Worm (Caenorhabditis elegans): ENCODE data around the gene vps-2.

DNA sequence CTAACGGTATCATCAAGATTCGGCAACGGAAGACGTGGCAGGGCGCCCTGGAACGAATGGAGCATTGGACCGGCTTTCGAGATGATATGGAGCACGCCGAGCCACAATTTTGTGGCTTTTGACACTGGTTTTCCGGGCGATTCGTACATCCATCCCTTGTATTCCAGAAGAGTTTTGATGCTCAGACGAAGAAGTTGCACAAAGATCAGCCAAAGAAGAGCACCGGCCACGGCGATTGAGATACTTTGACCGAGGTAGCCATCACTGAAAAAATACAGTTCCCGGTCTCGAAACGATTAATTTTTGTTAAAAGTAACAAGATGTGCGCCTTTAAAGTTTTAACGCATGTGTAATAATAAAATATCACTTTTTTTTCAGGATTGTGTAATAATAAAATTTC lies 27.2 kb upstream of the vps-2 start:
- TF ChIP-seq skn-1 (tag; optimal IDR thresholded peaks at IDR 0.05) (no peak), lin-39 (tag; optimal IDR thresholded peaks at IDR 0.05) (no peak), nhr-23 (tag; optimal IDR thresholded peaks at IDR 0.05) (no peak), ztf-11 (tag; optimal IDR thresholded peaks at IDR 0.05) (no peak), snpc-4 (tag; optimal IDR thresholded peaks at IDR 0.05) (no peak), elt-1 (tag; optimal IDR thresholded peaks at IDR 0.05) (no peak), fos-1 (tag; optimal IDR thresholded peaks at IDR 0.05) (no peak), ceh-16 (tag; optimal IDR thresholded peaks at IDR 0.05) (no peak), nhr-237 (tag; optimal IDR thresholded peaks at IDR 0.05) (no peak), ZK546.5 (tag; optimal IDR thresholded peaks at IDR 0.05) (no peak), blmp-1 (tag; optimal IDR thresholded peaks at IDR 0.05; ENCODE audit: insufficient read depth) (no peak)
